Worm (Caenorhabditis elegans): ENCODE measurements around the gene T23G4.2.

- TF ChIP-seq ama-1 (optimal IDR thresholded peaks at IDR 0.05) (no peak), unc-62 (GFP tag; optimal IDR thresholded peaks at IDR 0.05) (no peak), elt-3 (tag; optimal IDR thresholded peaks at IDR 0.05) (no peak), lin-15B (tag; optimal IDR thresholded peaks at IDR 0.05) (no peak), egl-27 (tag; optimal IDR thresholded peaks at IDR 0.05) (no peak), ceh-82 (tag; optimal IDR thresholded peaks at IDR 0.05) (no peak)
These were observed 4.5 kb downstream of the T23G4.2 start for ce11 chrIV:13684827-13685226.

Data from whole organism, L3 larva.